Worm (Caenorhabditis elegans) whole organism, midembryonic: ENCODE results near the gene F41H10.5.

Experiments
- flt-1 ChIP-seq: fragments of 200-800 bp; sonication (Bioruptor generic); IDR thresholded peaks from 2 replicates; pipeline ENCODE4 v1.3.6; 2022; ENCODE audit warnings: missing genetic modification characterization, missing compliant biosample characterization
- klf-2 ChIP-seq: fragments of 200-800 bp; sonication (Bioruptor generic); conservative IDR thresholded peaks from 2 replicates; pipeline ENCODE4 v1.3.6; 2022; ENCODE audit warnings: missing genetic modification reagents, missing genetic modification characterization, missing compliant biosample characterization
- med-1 ChIP-seq: sonication (generic microtip); optimal IDR thresholded peaks from 2 replicates; lab custom pipeline; 2017; ENCODE audit warnings: missing genetic modification characterization, mild to moderate bottlenecking, missing compliant biosample characterization, antibody characterized with exemption, missing genetic modification reagents; ENCODE audit not compliant: insufficient read depth
- ztf-29 ChIP-seq: fragments of 200-800 bp; sonication (Bioruptor generic); IDR thresholded peaks from 2 replicates; pipeline ENCODE4 v1.3.6; 2022; ENCODE audit warnings: missing genetic modification reagents, missing genetic modification characterization, missing compliant biosample characterization

ce11 chrIV:5370914-5371313 is 10.2 kb downstream of the F41H10.5 start:
- TF ChIP-seq klf-2 (GFP tag; lab: Robert Waterston, UW) (no peak), flt-1 (peak; percentile 85), ztf-29 (0 out of 2 replicates have a peak, but pooled peaks have one; percentile 29), med-1 (GFP tag; lab: Kevin White, UChicago) (peak; percentile 34)
